Worm (Caenorhabditis elegans): ENCODE measurements around the gene T28A8.2.

The T28A8.2 gene

DNA sequence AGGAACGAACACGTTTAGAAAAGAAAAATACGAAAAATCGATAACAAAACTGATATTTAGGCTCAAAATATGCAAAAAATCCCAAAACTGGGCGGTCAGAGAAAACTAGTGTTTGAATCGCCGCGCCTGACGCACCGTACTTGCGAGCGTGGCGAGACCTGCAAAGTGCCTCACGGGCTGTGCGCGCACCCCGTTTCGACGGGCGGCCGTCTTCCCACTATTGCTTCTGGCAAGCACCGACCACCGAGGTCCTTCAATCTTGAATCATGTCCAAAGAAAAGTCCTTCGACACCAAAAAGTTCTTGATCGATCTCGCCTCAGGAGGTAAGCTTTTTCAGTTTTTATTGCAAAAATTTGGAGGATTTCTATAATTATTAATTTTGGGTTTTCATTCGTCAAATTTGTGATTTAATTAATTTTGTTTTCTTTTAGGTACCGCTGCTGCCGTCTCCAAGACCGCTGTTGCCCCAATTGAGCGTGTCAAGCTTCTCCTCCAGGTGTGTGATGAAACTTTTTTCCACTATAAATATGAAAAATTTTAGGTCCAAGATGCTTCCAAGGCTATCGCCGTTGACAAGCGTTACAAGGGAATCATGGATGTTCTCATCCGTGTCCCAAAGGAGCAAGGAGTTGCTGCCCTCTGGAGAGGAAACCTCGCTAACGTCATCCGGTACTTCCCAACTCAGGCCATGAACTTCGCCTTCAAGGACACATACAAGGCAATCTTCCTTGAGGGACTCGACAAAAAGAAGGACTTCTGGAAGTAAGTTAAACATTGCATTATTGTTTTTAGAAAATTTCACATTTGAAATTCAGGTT is 32.3 kb downstream of the T28A8.2 start, which contains the start of gene ant-1.1:
Gene ant-1.1, plus strand, starts transcription at position 199 of the 819 bp plus-strand sequence.
- TF ChIP-seq peb-1 (tag; optimal IDR thresholded peaks at IDR 0.05) (no peak), fos-1 (tag; optimal IDR thresholded peaks at IDR 0.05) (peak; percentile 52), nhr-23 (tag; optimal IDR thresholded peaks at IDR 0.05) (no peak), elt-1 (tag; optimal IDR thresholded peaks at IDR 0.05) (no peak), ztf-4 (tag; optimal IDR thresholded peaks at IDR 0.05) (peak; percentile 90), C34F6.9 (tag; optimal IDR thresholded peaks at IDR 0.05) (peak; percentile 89), nhr-11 (tag; optimal IDR thresholded peaks at IDR 0.05) (no peak), snpc-4 (tag; optimal IDR thresholded peaks at IDR 0.05) (peak; percentile 81), ztf-1 (GFP tag; conservative IDR thresholded peaks at IDR 0.05) (no peak), lin-13 (GFP tag; optimal IDR thresholded peaks at IDR 0.05) (peak; percentile 96), crh-2 (tag; optimal IDR thresholded peaks at IDR 0.05) (peak; percentile 94), skn-1 (tag; optimal IDR thresholded peaks at IDR 0.05) (no peak), nhr-25 (tag; optimal IDR thresholded peaks at IDR 0.05) (peak; percentile 95), zag-1 (tag; optimal IDR thresholded peaks at IDR 0.05) (peak; percentile 85), nhr-10 (tag; optimal IDR thresholded peaks at IDR 0.05) (peak; percentile 44), elt-3 (tag; optimal IDR thresholded peaks at IDR 0.05) (no peak), ama-1 (optimal IDR thresholded peaks at IDR 0.05) (peak; percentile 92), unc-55 (GFP tag; optimal IDR thresholded peaks at IDR 0.05) (peak; percentile 97), R02D3.7 (tag; optimal IDR thresholded peaks at IDR 0.05) (no peak), ceh-82 (tag; optimal IDR thresholded peaks at IDR 0.05) (peak; percentile 88), mbf-1 (tag; optimal IDR thresholded peaks at IDR 0.05) (no peak), gmeb-1 (tag; optimal IDR thresholded peaks at IDR 0.05) (peak; percentile 97), egl-27 (tag; optimal IDR thresholded peaks at IDR 0.05) (peak; percentile 62), blmp-1 (tag; optimal IDR thresholded peaks at IDR 0.05; ENCODE audit: insufficient read depth) (peak; percentile 68), sem-4 (tag; optimal IDR thresholded peaks at IDR 0.05) (peak; percentile 90), ZK546.5 (tag; optimal IDR thresholded peaks at IDR 0.05) (peak; percentile 99), lsy-2 (tag; optimal IDR thresholded peaks at IDR 0.05) (peak; percentile 99), sma-3 (GFP tag; optimal IDR thresholded peaks at IDR 0.05) (peak; percentile 98), dmd-4 (tag; optimal IDR thresholded peaks at IDR 0.05) (no peak), nhr-12 (tag; optimal IDR thresholded peaks at IDR 0.05) (no peak), unc-62 (GFP tag; optimal IDR thresholded peaks at IDR 0.05) (peak; percentile 66), unc-39 (tag; optimal IDR thresholded peaks at IDR 0.05) (no peak), mdl-1 (tag; optimal IDR thresholded peaks at IDR 0.05) (peak in 1 of 2 experiments; percentile 30), nhr-77 (tag; optimal IDR thresholded peaks at IDR 0.05) (peak; percentile 36), ztf-11 (tag; optimal IDR thresholded peaks at IDR 0.05) (no peak), alr-1 (tag; optimal IDR thresholded peaks at IDR 0.05) (no peak), aly-2 (tag; optimal IDR thresholded peaks at IDR 0.05) (no peak), mab-5 (tag; optimal IDR thresholded peaks at IDR 0.05) (peak; percentile 93), lin-11 (tag; optimal IDR thresholded peaks at IDR 0.05) (peak; percentile 97), nhr-21 (tag; optimal IDR thresholded peaks at IDR 0.05) (peak; percentile 93), sma-9 (GFP tag; optimal IDR thresholded peaks at IDR 0.05) (peak; percentile 91), sma-9 (tag; optimal IDR thresholded peaks at IDR 0.05) (no peak), lin-39 (tag; optimal IDR thresholded peaks at IDR 0.05) (no peak), nhr-129 (tag; optimal IDR thresholded peaks at IDR 0.05) (peak; percentile 91), Y55F3AM.14 (GFP tag; optimal IDR thresholded peaks at IDR 0.05) (peak; percentile 86), F13H6.1 (tag; optimal IDR thresholded peaks at IDR 0.05) (peak; percentile 92), nhr-6 (tag; optimal IDR thresholded peaks at IDR 0.05) (peak; percentile 81), nhr-237 (tag; optimal IDR thresholded peaks at IDR 0.05) (peak; percentile 46), ceh-16 (tag; optimal IDR thresholded peaks at IDR 0.05) (peak; percentile 95)

Data from whole organism, L2 larva.